Fruit fly (Drosophila melanogaster) ovary, adult (tissue): ENCODE measurements around the gene CG17380.

Source experiments
- CG17801 ChIP-seq: fragments of 200-800 bp; optimal IDR thresholded peaks from 2 replicates; lab custom pipeline; 2019; ENCODE audit warnings: missing biosample characterization, mild to moderate bottlenecking, missing genetic modification characterization, moderate library complexity; ENCODE audit not compliant: partially characterized antibody

The CG17380 gene

dm6 chr3R:23396548-23397294 lies 6.8 kb downstream of the CG17380 start:
- no peak for TF ChIP-seq CG17801 (GFP tag; lab: Kevin White, UChicago)

- TF ChIP-seq CG17801 (GFP tag; lab: Kevin White, UChicago) = no peak
Observed at dm6 chr3R:23395720-23396119, 7.8 kb downstream of the CG17380 start.

- TF ChIP-seq CG17801 (GFP tag; lab: Kevin White, UChicago) = no peak
Observed at dm6 chr3R:23393507-23393906, 10.0 kb downstream of the CG17380 start.

- no peak for TF ChIP-seq CG17801 (GFP tag; lab: Kevin White, UChicago)
Observed at dm6 chr3R:23392235-23392634, 11.3 kb downstream of the CG17380 start.

dm6 chr3R:23390769-23391309 lies 12.7 kb downstream of the CG17380 start:
- TF ChIP-seq CG17801 (GFP tag; lab: Kevin White, UChicago) = no peak

- no peak for TF ChIP-seq CG17801 (GFP tag; lab: Kevin White, UChicago)
Observed at dm6 chr3R:23388798-23389197, 14.7 kb downstream of the CG17380 start, which contains the start of gene CG31515. Gene CG31515 (minus strand): TSS chr3R:23388898.

- no peak for TF ChIP-seq CG17801 (GFP tag; lab: Kevin White, UChicago)
Observed at dm6 chr3R:23386907-23387306, 16.6 kb downstream of the CG17380 start.

- TF ChIP-seq CG17801 (GFP tag; lab: Kevin White, UChicago) = peak; percentile 6
Observed at dm6 chr3R:23386021-23386457, 17.5 kb downstream of the CG17380 start.

- TF ChIP-seq CG17801 (GFP tag; lab: Kevin White, UChicago) = peak; percentile 49
Observed at dm6 chr3R:23384591-23385260, 18.8 kb downstream of the CG17380 start, which contains the start of gene CG4393. Gene CG4393 (minus strand): TSS chr3R:23384777.

- no peak for TF ChIP-seq CG17801 (GFP tag; lab: Kevin White, UChicago)
Observed at dm6 chr3R:23383723-23384122, 19.8 kb downstream of the CG17380 start.

- TF ChIP-seq CG17801 (GFP tag; lab: Kevin White, UChicago) = no peak
Observed at dm6 chr3R:23377288-23377687, 26.2 kb downstream of the CG17380 start.

- peak; percentile 88 for TF ChIP-seq CG17801 (GFP tag; lab: Kevin White, UChicago)
Observed at dm6 chr3R:23374290-23374689, 29.2 kb downstream of the CG17380 start.

- TF ChIP-seq CG17801 (GFP tag; lab: Kevin White, UChicago) = no peak
Observed at dm6 chr3R:23373403-23373802, 30.1 kb downstream of the CG17380 start, which contains the start of gene CG42828. Gene CG42828 (plus strand): TSS chr3R:23373703.

dm6 chr3R:23372624-23373023 lies 30.9 kb downstream of the CG17380 start, which contains the start of gene CG42827:
Gene CG42827 (plus strand): TSS chr3R:23372924.
- TF ChIP-seq CG17801 (GFP tag; lab: Kevin White, UChicago) = no peak

dm6 chr3R:23368235-23368634 lies 35.3 kb downstream of the CG17380 start:
- no peak for TF ChIP-seq CG17801 (GFP tag; lab: Kevin White, UChicago)
